Worm (Caenorhabditis elegans): ENCODE measurements around the gene ZK287.4.

- TF ChIP-seq snpc-4 (tag; optimal IDR thresholded peaks at IDR 0.05) (no peak), nhr-237 (tag; optimal IDR thresholded peaks at IDR 0.05) (no peak), alr-1 (tag; optimal IDR thresholded peaks at IDR 0.05; ENCODE audit: borderline replicate concordance) (no peak), Y116A8C.19 (tag; optimal IDR thresholded peaks at IDR 0.05; ENCODE audit: borderline replicate concordance) (no peak), elt-2 (tag; optimal IDR thresholded peaks at IDR 0.05) (no peak), blmp-1 (tag; optimal IDR thresholded peaks at IDR 0.05) (no peak), nhr-28 (tag; optimal IDR thresholded peaks at IDR 0.05) (no peak), unc-62 (GFP tag; optimal IDR thresholded peaks at IDR 0.05) (no peak), lin-39 (tag; optimal IDR thresholded peaks at IDR 0.05) (no peak), skn-1 (tag; optimal IDR thresholded peaks at IDR 0.05) (no peak), mdl-1 (tag; optimal IDR thresholded peaks at IDR 0.05) (no peak), isw-1 (GFP tag; IDR thresholded peaks at IDR 0.05) (no peak)
Observed at ce11 chrV:9677977-9678376, 7.5 kb downstream of the ZK287.4 start, which contains the start of gene cthd-1.
